Worm (Caenorhabditis elegans): ENCODE data around the gene srh-287.

DNA sequence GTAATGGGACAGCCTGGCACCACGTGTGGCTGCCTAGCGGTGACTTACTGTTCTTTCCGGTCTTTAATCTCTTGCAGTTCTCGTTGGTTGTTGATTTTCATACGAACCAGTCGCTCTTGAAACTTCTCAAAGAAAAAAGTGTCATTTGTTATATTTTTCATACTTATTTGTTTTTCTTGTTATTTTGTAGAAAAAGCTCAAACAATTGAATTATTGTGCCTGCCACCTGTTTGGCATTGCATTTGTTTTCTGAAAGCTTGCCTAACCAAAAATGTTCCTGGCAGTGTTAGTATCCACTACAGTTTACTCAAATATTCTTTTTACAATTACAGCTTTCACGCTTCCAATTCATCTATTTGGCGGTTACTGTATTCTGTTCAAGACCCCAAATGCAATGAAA, 35.6 kb upstream of the srh-287 start, which contains the start of the genes C47A10.16 and srh-283:
- no peak for TF ChIP-seq tab-1 (GFP tag; IDR thresholded peaks at IDR 0.05)
- TF ChIP-seq flt-1 (GFP tag; IDR thresholded peaks at IDR 0.05): no peak
- TF ChIP-seq med-1 (GFP tag; optimal IDR thresholded peaks at IDR 0.05; ENCODE audit: insufficient read depth): no peak
- TF ChIP-seq ref-1 (GFP tag; conservative IDR thresholded peaks at IDR 0.05): no peak
- TF ChIP-seq T22C8.4 (GFP tag; IDR thresholded peaks at IDR 0.05): no peak
- TF ChIP-seq cog-1 (tag; optimal IDR thresholded peaks at IDR 0.05): no peak

All from whole organism, midembryonic.